Worm (Caenorhabditis elegans) whole organism, midembryonic: ENCODE results near the gene cdk-11.1.

Source experiments
- cog-1 ChIP-seq: sonication (generic microtip); optimal IDR thresholded peaks from 2 replicates; lab custom pipeline; 2016; ENCODE audit warnings: missing genetic modification characterization, missing compliant biosample characterization
- ztf-23 ChIP-seq: fragments of 200-800 bp; sonication (Bioruptor generic); IDR thresholded peaks from 2 replicates; pipeline ENCODE4 v1.3.6; 2022; ENCODE audit warnings: missing genetic modification reagents, missing genetic modification characterization, missing compliant biosample characterization

- TF ChIP-seq ztf-23 (GFP tag; lab: Robert Waterston, UW) (no peak), cog-1 (tag; lab: Kevin White, UChicago) (no peak)
These were observed 17.1 kb downstream of the cdk-11.1 start for ce11 chrII:7716112-7716511.
